Worm (Caenorhabditis elegans) whole organism, L1 larva: ENCODE data around the gene dyf-6.

Experiments
- ceh-63 ChIP-seq: fragments of 200-800 bp; sonication (Bioruptor generic); optimal IDR thresholded peaks from 2 replicates; lab custom pipeline; 2018; ENCODE audit warnings: mild to moderate bottlenecking, missing genetic modification characterization, missing compliant biosample characterization
- dpl-1 ChIP-seq, 3 experiments: fragments of 150-350 bp in 2 of 3; sonication (generic microtip) in 1 of 3; optimal IDR thresholded peaks; 2 replicates each; lab custom pipeline; 2014 to 2017; ENCODE audit warnings: missing biosample characterization in 3 of 3, missing genetic modification characterization in 3 of 3, missing genetic modification reagents in 3 of 3
- hpl-2 ChIP-seq: fragments of 150-350 bp; optimal IDR thresholded peaks from 2 replicates; lab custom pipeline; 2014; ENCODE audit warnings: missing biosample characterization, missing genetic modification reagents, missing genetic modification characterization
- jun-1 ChIP-seq: fragments of 150-350 bp; optimal IDR thresholded peaks from 2 replicates; lab custom pipeline; 2014; ENCODE audit warnings: missing biosample characterization, missing genetic modification reagents, missing genetic modification characterization
- nhr-12 ChIP-seq: sonication (generic microtip); optimal IDR thresholded peaks from 2 replicates; lab custom pipeline; 2017; ENCODE audit warnings: missing biosample characterization, missing genetic modification characterization
- nhr-19 ChIP-seq: fragments of 200-800 bp; sonication (Bioruptor generic); conservative IDR thresholded peaks from 2 replicates; pipeline ENCODE4 v1.3.6; 2022; ENCODE audit warnings: missing genetic modification characterization, missing compliant biosample characterization
- nhr-28 ChIP-seq: fragments of 150-350 bp; optimal IDR thresholded peaks from 2 replicates; lab custom pipeline; 2014; ENCODE audit warnings: missing biosample characterization, missing genetic modification characterization
- nhr-76 ChIP-seq: sonication (generic microtip); optimal IDR thresholded peaks from 2 replicates; lab custom pipeline; 2017; ENCODE audit warnings: missing biosample characterization, missing genetic modification characterization
- unc-130 ChIP-seq: fragments of 150-350 bp; optimal IDR thresholded peaks from 2 replicates; lab custom pipeline; 2017; ENCODE audit warnings: missing biosample characterization, missing genetic modification characterization, inconsistent platforms

Gene dyf-6

ce11 chrX:10332035-10332614, 54.2 kb downstream of the dyf-6 start (continued):
- TF ChIP-seq nhr-76 (tag; lab: Kevin White, UChicago) (no peak), unc-130 (tag; lab: Kevin White, UChicago) (peak; percentile 5), nhr-28 (tag; lab: Kevin White, UChicago) (no peak), nhr-19 (GFP tag; lab: Robert Waterston, UW) (peak; percentile 56), ceh-63 (GFP tag; lab: Kevin White, UChicago) (no peak), hpl-2 (GFP tag; lab: Kevin White, UChicago) (no peak), nhr-12 (no peak), jun-1 (tag; lab: Kevin White, UChicago) (peak; percentile 31), dpl-1 (GFP tag; optimal IDR thresholded peaks at IDR 0.05; lab: Kevin White, UChicago) (no peak)
